Fruit fly (Drosophila melanogaster) whole organism, pupa: ENCODE data around the gene CG8562.

Experiments
- CG12605 ChIP-seq: fragments of 200-800 bp; sonication (Bioruptor generic); IDR thresholded peaks from 2 replicates; pipeline ENCODE4 v1.3.6; 2022; ENCODE audit warnings: missing biosample characterization, missing genetic modification characterization
- CG13204 ChIP-seq: fragments of 200-800 bp; sonication (Bioruptor generic); optimal IDR thresholded peaks from 2 replicates; lab custom pipeline; 2018; ENCODE audit warnings: missing biosample characterization, mild to moderate bottlenecking, missing genetic modification characterization, moderate library complexity
- CG15710 ChIP-seq: fragments of 200-800 bp; sonication (Bioruptor generic); optimal IDR thresholded peaks from 2 replicates; lab custom pipeline; 2018; ENCODE audit warnings: missing biosample characterization, mild to moderate bottlenecking, missing genetic modification characterization, moderate library complexity
- CG17806 ChIP-seq: fragments of 200-800 bp; sonication (Bioruptor generic); optimal IDR thresholded peaks from 2 replicates; lab custom pipeline; 2018; ENCODE audit warnings: missing biosample characterization, mild to moderate bottlenecking, missing genetic modification characterization, moderate library complexity
- CG32121 ChIP-seq: fragments of 200-800 bp; sonication (Bioruptor generic); IDR thresholded peaks from 2 replicates; pipeline ENCODE4 v1.3.6; 2022; ENCODE audit warnings: missing biosample characterization, missing genetic modification characterization
- CG34367 ChIP-seq: fragments of 200-800 bp; sonication (Bioruptor generic); optimal IDR thresholded peaks from 2 replicates; lab custom pipeline; 2018; ENCODE audit warnings: missing biosample characterization, mild to moderate bottlenecking, missing genetic modification characterization
- CG4496 ChIP-seq: fragments of 200-800 bp; sonication (Bioruptor generic); IDR thresholded peaks from 3 replicates; pipeline ENCODE4 v1.3.6; 2022; ENCODE audit warnings: missing biosample characterization, missing genetic modification characterization
- CG8159 ChIP-seq: fragments of 200-800 bp; sonication (Bioruptor generic); optimal IDR thresholded peaks from 3 replicates; lab custom pipeline; 2018; ENCODE audit warnings: missing biosample characterization, mild to moderate bottlenecking, missing genetic modification characterization, moderate library complexity
- CG8301 ChIP-seq: fragments of 200-800 bp; sonication (Bioruptor generic); optimal IDR thresholded peaks from 2 replicates; lab custom pipeline; 2018; ENCODE audit warnings: missing biosample characterization, mild to moderate bottlenecking, missing genetic modification characterization
- D1 ChIP-seq: fragments of 200-800 bp; sonication (Bioruptor generic); optimal IDR thresholded peaks from 2 replicates; lab custom pipeline; 2018; ENCODE audit warnings: missing biosample characterization, mild to moderate bottlenecking, missing genetic modification characterization, moderate library complexity
- EcR ChIP-seq: fragments of 200-800 bp; sonication (Bioruptor generic); optimal IDR thresholded peaks from 3 replicates; lab custom pipeline; 2019; ENCODE audit warnings: missing biosample characterization, missing genetic modification characterization, mild to moderate bottlenecking, moderate library complexity, missing genetic modification reagents
- Ets98B ChIP-seq: fragments of 200-800 bp; sonication (Bioruptor generic); IDR thresholded peaks from 2 replicates; pipeline ENCODE4 v1.3.6; 2022; ENCODE audit warnings: missing biosample characterization, missing genetic modification characterization
- Snoo ChIP-seq: fragments of 200-800 bp; sonication (Bioruptor generic); optimal IDR thresholded peaks from 3 replicates; lab custom pipeline; 2017; ENCODE audit warnings: missing biosample characterization, mild to moderate bottlenecking, missing genetic modification characterization, inconsistent platforms
- rn ChIP-seq: fragments of 200-800 bp; sonication (Bioruptor generic); IDR thresholded peaks from 2 replicates; pipeline ENCODE4 v1.3.6; 2022; ENCODE audit warnings: missing biosample characterization, missing genetic modification characterization

- TF ChIP-seq Snoo (tag; lab: Kevin White, UChicago): no peak
- TF ChIP-seq EcR (GFP tag; lab: Kevin White, UChicago): no peak
- TF ChIP-seq rn (GFP tag; lab: Robert Waterston, UW): no peak
- no peak for TF ChIP-seq CG32121 (GFP tag; lab: Robert Waterston, UW)
- TF ChIP-seq D1 (tag; lab: Kevin White, UChicago): no peak
- TF ChIP-seq CG4496 (GFP tag; lab: Robert Waterston, UW): no peak
- TF ChIP-seq CG8159 (tag; lab: Kevin White, UChicago): no peak
- no peak for TF ChIP-seq CG15710 (tag; lab: Kevin White, UChicago)
- no peak for TF ChIP-seq CG8301 (tag; lab: Kevin White, UChicago)
- TF ChIP-seq Ets98B: no peak
- no peak for TF ChIP-seq CG12605
- TF ChIP-seq CG34367: no peak
- no peak for TF ChIP-seq CG17806 (tag; lab: Kevin White, UChicago)
- TF ChIP-seq CG13204 (GFP tag; lab: Kevin White, UChicago): no peak
Measured at dm6 chr3L:7349311-7349710, 48.8 kb upstream of the CG8562 start.
